Worm (Caenorhabditis elegans): ENCODE measurements around the gene glt-7.

- TF ChIP-seq ceh-13 (GFP tag; optimal IDR thresholded peaks at IDR 0.05) (no peak), F13C5.2 (tag; optimal IDR thresholded peaks at IDR 0.05) (no peak), pes-1 (GFP tag; IDR thresholded peaks at IDR 0.05) (no peak), scrt-1 (GFP tag; IDR thresholded peaks at IDR 0.05) (no peak)
Measured at ce11 chrIV:570799-571300, 38.9 kb downstream of the glt-7 start, which contains the start of gene F56A11.5.

All from whole organism, early embryonic.